Fruit fly (Drosophila melanogaster) whole organism: ENCODE results near the gene CG32856.

ENCODE experiments used
- Dll ChIP-seq: fragments of >200 bp; optimal IDR thresholded peaks from 2 replicates; lab custom pipeline; 2017
- EcR ChIP-seq, 2 experiments: fragments of >200 bp; optimal IDR thresholded peaks; 2 replicates each; lab custom pipeline; 2017; ENCODE audit warnings: missing biosample characterization in 2 of 2, missing genetic modification characterization in 2 of 2, missing genetic modification reagents in 2 of 2
- psq ChIP-seq: fragments of >200 bp; optimal IDR thresholded peaks from 2 replicates; lab custom pipeline; 2017
- usp ChIP-seq: fragments of >200 bp; optimal IDR thresholded peaks from 2 replicates; lab custom pipeline; 2017; ENCODE audit warnings: missing biosample characterization, missing genetic modification characterization, mixed read lengths

- TF ChIP-seq Dll (lab: Kevin White, UChicago) (no peak), EcR (GFP tag; optimal IDR thresholded peaks at IDR 0.05; lab: Kevin White, UChicago) (no peak), psq (lab: Kevin White, UChicago) (no peak), usp (GFP tag; lab: Kevin White, UChicago) (no peak)
These were observed 9.1 kb upstream of the CG32856 start for dm6 chr3R:15974235-15974634.
